Worm (Caenorhabditis elegans): Measurements from ENCODE around the gene mrg-1.

ce11 chrIII:12840204-12840603 lies 34.3 kb downstream of the mrg-1 start:
- TF ChIP-seq nhr-237 (tag; optimal IDR thresholded peaks at IDR 0.05) (no peak), skn-1 (tag; optimal IDR thresholded peaks at IDR 0.05) (no peak)
